Worm (Caenorhabditis elegans) whole organism, L4/young adult: ENCODE data around the gene cwp-5.

Source experiments
- dao-5 ChIP-seq: sonication (generic microtip); optimal IDR thresholded peaks from 2 replicates; lab custom pipeline; 2016; ENCODE audit warnings: missing genotype, missing genetic modification characterization, moderate library complexity, missing compliant biosample characterization
- him-1 ChIP-seq: sonication (generic microtip); optimal IDR thresholded peaks from 2 replicates; lab custom pipeline; 2016; ENCODE audit warnings: missing genotype, missing genetic modification reagents, missing genetic modification characterization, missing compliant biosample characterization

DNA sequence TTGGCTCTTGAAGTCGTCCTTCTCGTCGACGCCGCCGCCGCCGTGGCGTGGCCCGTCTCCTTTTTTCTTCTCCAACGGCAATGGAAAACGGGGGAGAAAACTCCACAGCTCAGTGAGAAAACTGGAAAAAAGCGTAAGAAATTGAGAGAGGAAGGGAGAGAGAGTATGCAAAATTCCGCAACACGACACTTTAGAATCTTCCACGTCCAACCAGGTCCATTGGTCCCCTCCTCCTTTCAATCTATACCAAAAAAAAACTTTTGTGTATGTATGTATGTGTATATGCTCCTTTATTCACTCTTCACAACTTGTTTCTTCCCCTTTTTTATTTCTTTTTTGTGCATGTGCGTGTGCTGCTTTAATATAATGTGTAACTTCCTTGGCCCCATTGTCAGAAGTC, 19.3 kb upstream of the cwp-5 start:
- TF ChIP-seq dao-5 (tag; lab: Kevin White, UChicago): no peak
- no peak for TF ChIP-seq him-1
